Fruit fly (Drosophila melanogaster) whole organism, embryonic: ENCODE data around the gene eloF.

ENCODE experiments used
- Antp ChIP-seq: fragments of 200-800 bp; sonication (Bioruptor generic); optimal IDR thresholded peaks from 3 replicates; lab custom pipeline; 2016; ENCODE audit warnings: missing biosample characterization, missing genetic modification characterization
- BtbVII ChIP-seq: fragments of 200-800 bp; sonication (Bioruptor generic); optimal IDR thresholded peaks from 3 replicates; lab custom pipeline; 2017; ENCODE audit warnings: missing biosample characterization, mild to moderate bottlenecking, missing genetic modification characterization
- CG10267 ChIP-seq: fragments of 200-800 bp; sonication (Bioruptor generic); optimal IDR thresholded peaks from 2 replicates; lab custom pipeline; 2018; ENCODE audit warnings: missing biosample characterization, mild to moderate bottlenecking, missing genetic modification characterization, moderate library complexity
- CG10274 ChIP-seq: fragments of 200-800 bp; sonication (Bioruptor generic); optimal IDR thresholded peaks from 3 replicates; lab custom pipeline; 2017; ENCODE audit warnings: missing biosample characterization, mild to moderate bottlenecking, missing genetic modification characterization
- CG10321 ChIP-seq: fragments of 200-800 bp; sonication (Bioruptor generic); IDR thresholded peaks from 2 replicates; pipeline ENCODE4 v1.3.6; 2022; ENCODE audit warnings: missing biosample characterization, missing genetic modification characterization
- CG11085 ChIP-seq: fragments of 200-800 bp; sonication (Bioruptor generic); IDR thresholded peaks from 2 replicates; pipeline ENCODE4 v1.3.6; 2022; ENCODE audit warnings: missing biosample characterization, missing genetic modification characterization
- CG11456 ChIP-seq: fragments of 200-800 bp; sonication (Bioruptor generic); IDR thresholded peaks from 3 replicates; pipeline ENCODE4 v1.3.6; 2022; ENCODE audit warnings: missing biosample characterization, missing genetic modification characterization
- CG12219 ChIP-seq: fragments of 200-800 bp; sonication (Bioruptor generic); optimal IDR thresholded peaks from 3 replicates; lab custom pipeline; 2018; ENCODE audit warnings: missing biosample characterization, mild to moderate bottlenecking, missing genetic modification characterization
- CG13123 ChIP-seq: fragments of 200-800 bp; sonication (Bioruptor generic); optimal IDR thresholded peaks from 2 replicates; lab custom pipeline; 2016; ENCODE audit warnings: missing biosample characterization, missing genetic modification characterization
- CG14667 ChIP-seq: fragments of 200-800 bp; sonication (Bioruptor generic); IDR thresholded peaks from 2 replicates; pipeline ENCODE4 v1.3.6; 2022; ENCODE audit warnings: missing biosample characterization, missing genetic modification characterization
- CG14965 ChIP-seq: fragments of 200-800 bp; sonication (Bioruptor generic); optimal IDR thresholded peaks from 2 replicates; lab custom pipeline; 2016; ENCODE audit warnings: missing biosample characterization, missing genetic modification characterization, borderline replicate concordance
- CG17361 ChIP-seq: fragments of 200-800 bp; sonication (Bioruptor generic); IDR thresholded peaks from 3 replicates; pipeline ENCODE4 v1.3.6; 2022; ENCODE audit warnings: missing biosample characterization, missing genetic modification characterization
- CG17385 ChIP-seq: fragments of 200-800 bp; sonication (Bioruptor generic); optimal IDR thresholded peaks from 3 replicates; lab custom pipeline; 2018; ENCODE audit warnings: missing biosample characterization, mild to moderate bottlenecking, missing genetic modification characterization
- CG31441 ChIP-seq: fragments of 200-800 bp; sonication (Bioruptor generic); IDR thresholded peaks from 2 replicates; pipeline ENCODE4 v1.3.6; 2022; ENCODE audit warnings: missing biosample characterization, missing genetic modification characterization
- CG3163 ChIP-seq: fragments of 200-800 bp; sonication (Bioruptor generic); optimal IDR thresholded peaks from 3 replicates; lab custom pipeline; 2016; ENCODE audit warnings: missing biosample characterization, missing genetic modification characterization
- CG3281 ChIP-seq: fragments of 200-800 bp; sonication (Bioruptor generic); optimal IDR thresholded peaks from 3 replicates; lab custom pipeline; 2017; ENCODE audit warnings: missing biosample characterization, mild to moderate bottlenecking, missing genetic modification characterization
- CG34224 ChIP-seq: fragments of 200-800 bp; sonication (Bioruptor generic); IDR thresholded peaks from 3 replicates; pipeline ENCODE4 v1.3.6; 2022; ENCODE audit warnings: missing biosample characterization, missing genetic modification characterization; ENCODE audit not compliant: partially characterized antibody
- CG4424 ChIP-seq: fragments of 200-800 bp; sonication (Bioruptor generic); optimal IDR thresholded peaks from 3 replicates; lab custom pipeline; 2016; ENCODE audit warnings: missing biosample characterization, missing genetic modification characterization
- CG4820 ChIP-seq: fragments of 200-800 bp; sonication (Bioruptor generic); optimal IDR thresholded peaks from 3 replicates; lab custom pipeline; 2016; ENCODE audit warnings: missing biosample characterization, missing genetic modification characterization
- CG6854 ChIP-seq: fragments of 200-800 bp; sonication (Bioruptor generic); optimal IDR thresholded peaks from 3 replicates; lab custom pipeline; 2017; ENCODE audit warnings: missing biosample characterization, mild to moderate bottlenecking, missing genetic modification characterization
- CG8388 ChIP-seq: fragments of 200-800 bp; sonication (Bioruptor generic); optimal IDR thresholded peaks from 2 replicates; lab custom pipeline; 2019; ENCODE audit warnings: missing biosample characterization, mild to moderate bottlenecking, missing genetic modification characterization, moderate library complexity
- CG8478 ChIP-seq: fragments of >200 bp; optimal IDR thresholded peaks from 2 replicates; lab custom pipeline; 2018
- CG8924 ChIP-seq: fragments of 200-800 bp; optimal IDR thresholded peaks from 3 replicates; lab custom pipeline; 2019; ENCODE audit warnings: missing biosample characterization, mild to moderate bottlenecking, missing genetic modification characterization, moderate library complexity
- CG9932 ChIP-seq: fragments of 200-800 bp; sonication (Bioruptor generic); IDR thresholded peaks from 2 replicates; pipeline ENCODE4 v1.3.6; 2022; ENCODE audit warnings: missing biosample characterization, missing genetic modification characterization
- D19A ChIP-seq: fragments of 200-800 bp; optimal IDR thresholded peaks from 3 replicates; lab custom pipeline; 2019; ENCODE audit warnings: missing biosample characterization, mild to moderate bottlenecking, missing genetic modification characterization, moderate library complexity
- D19B ChIP-seq: fragments of 200-800 bp; sonication (Bioruptor generic); optimal IDR thresholded peaks from 2 replicates; lab custom pipeline; 2017; ENCODE audit warnings: missing biosample characterization, mild to moderate bottlenecking, missing genetic modification characterization
- Dref ChIP-seq: fragments of 200-800 bp; sonication (Bioruptor generic); IDR thresholded peaks from 2 replicates; pipeline ENCODE4 v1.3.6; 2022; ENCODE audit warnings: missing biosample characterization, missing genetic modification characterization
- Ets97D ChIP-seq: fragments of 200-800 bp; sonication (Bioruptor generic); optimal IDR thresholded peaks from 3 replicates; lab custom pipeline; 2016; ENCODE audit warnings: missing biosample characterization, missing genetic modification characterization
- Fer1 ChIP-seq: fragments of 200-800 bp; sonication (Bioruptor generic); optimal IDR thresholded peaks from 2 replicates; lab custom pipeline; 2017; ENCODE audit warnings: missing biosample characterization, mild to moderate bottlenecking, missing genetic modification characterization
- HLH54F ChIP-seq: fragments of 200-800 bp; sonication (Bioruptor generic); optimal IDR thresholded peaks from 3 replicates; lab custom pipeline; 2016; ENCODE audit warnings: missing biosample characterization, missing genetic modification characterization
- Jarid2 ChIP-seq: fragments of 200-800 bp; sonication (Bioruptor generic); optimal IDR thresholded peaks from 3 replicates; lab custom pipeline; 2017; ENCODE audit warnings: mild to moderate bottlenecking, missing biosample characterization, missing genetic modification reagents, missing genetic modification characterization
- MBD-R2 ChIP-seq: fragments of 200-800 bp; sonication (Bioruptor generic); IDR thresholded peaks from 2 replicates; pipeline ENCODE4 v1.3.6; 2022; ENCODE audit warnings: missing biosample characterization, missing genetic modification characterization
- Myb ChIP-seq: fragments of 200-800 bp; sonication (Bioruptor generic); optimal IDR thresholded peaks from 2 replicates; lab custom pipeline; 2016; ENCODE audit warnings: missing biosample characterization, missing genetic modification characterization
- Sin3A ChIP-seq: fragments of >200 bp; optimal IDR thresholded peaks from 2 replicates; lab custom pipeline; 2018
- Six4 ChIP-seq: fragments of 200-800 bp; sonication (Bioruptor generic); optimal IDR thresholded peaks from 2 replicates; lab custom pipeline; 2016; ENCODE audit warnings: missing biosample characterization, missing genetic modification characterization
- Sry-δ ChIP-seq: fragments of 200-800 bp; sonication (Bioruptor generic); optimal IDR thresholded peaks from 2 replicates; lab custom pipeline; 2016; ENCODE audit warnings: missing biosample characterization, missing genetic modification characterization
- Ssrp ChIP-seq: fragments of 200-800 bp; sonication (Bioruptor generic); optimal IDR thresholded peaks from 2 replicates; lab custom pipeline; 2018; ENCODE audit warnings: missing biosample characterization, mild to moderate bottlenecking, missing genetic modification characterization, moderate library complexity
- chif ChIP-seq, 2 experiments: fragments of 200-800 bp; sonication (Bioruptor generic); optimal IDR thresholded peaks; 3 replicates each; lab custom pipeline; 2016; ENCODE audit warnings: missing biosample characterization in 2 of 2, missing genetic modification characterization in 2 of 2
- chinmo ChIP-seq: fragments of 200-800 bp; sonication (Bioruptor generic); IDR thresholded peaks from 4 replicates; pipeline ENCODE4 v1.3.6; 2022; ENCODE audit warnings: missing biosample characterization, missing genetic modification characterization; ENCODE audit not compliant: partially characterized antibody
- da ChIP-seq: fragments of 200-800 bp; sonication (Bioruptor generic); optimal IDR thresholded peaks from 2 replicates; lab custom pipeline; 2016; ENCODE audit warnings: missing biosample characterization, missing genetic modification characterization
- dm ChIP-seq: fragments of 200-800 bp; sonication (Bioruptor generic); optimal IDR thresholded peaks from 3 replicates; lab custom pipeline; 2016; ENCODE audit warnings: missing biosample characterization, missing genetic modification characterization
- grn ChIP-seq: fragments of 200-800 bp; sonication (Bioruptor generic); optimal IDR thresholded peaks from 3 replicates; lab custom pipeline; 2017; ENCODE audit warnings: missing biosample characterization, missing genetic modification characterization
- her ChIP-seq: fragments of 200-800 bp; sonication (Bioruptor generic); optimal IDR thresholded peaks from 2 replicates; lab custom pipeline; 2016; ENCODE audit warnings: missing biosample characterization, missing genetic modification characterization
- jumu ChIP-seq: fragments of 200-800 bp; sonication (Bioruptor generic); optimal IDR thresholded peaks from 3 replicates; lab custom pipeline; 2016; ENCODE audit warnings: missing biosample characterization, missing genetic modification characterization
- knrl ChIP-seq: fragments of 200-800 bp; sonication (Bioruptor generic); IDR thresholded peaks from 3 replicates; pipeline ENCODE4 v1.3.6; 2022; ENCODE audit warnings: missing biosample characterization, missing genetic modification characterization; ENCODE audit not compliant: partially characterized antibody
- pho ChIP-seq: fragments of 200-800 bp; sonication (Bioruptor generic); optimal IDR thresholded peaks from 2 replicates; lab custom pipeline; 2016; ENCODE audit warnings: missing biosample characterization, missing genetic modification characterization
- run ChIP-seq: fragments of 200-800 bp; sonication (Bioruptor generic); optimal IDR thresholded peaks from 3 replicates; lab custom pipeline; 2018; ENCODE audit warnings: missing biosample characterization, mild to moderate bottlenecking, missing genetic modification characterization
- slp2 ChIP-seq: fragments of 200-800 bp; sonication (Bioruptor generic); optimal IDR thresholded peaks from 2 replicates; lab custom pipeline; 2016; ENCODE audit warnings: missing biosample characterization, missing genetic modification characterization
- tin ChIP-seq: fragments of 200-800 bp; sonication (Bioruptor generic); optimal IDR thresholded peaks from 3 replicates; lab custom pipeline; 2016; ENCODE audit warnings: missing biosample characterization, missing genetic modification characterization
- tna ChIP-seq: fragments of 200-800 bp; sonication (Bioruptor generic); IDR thresholded peaks from 2 replicates; pipeline ENCODE4 v1.3.6; 2022; ENCODE audit warnings: missing biosample characterization, missing genetic modification characterization; ENCODE audit not compliant: partially characterized antibody
- ttk ChIP-seq: fragments of 200-800 bp; sonication (Bioruptor generic); IDR thresholded peaks from 2 replicates; pipeline ENCODE4 v2.1.2; 2022; ENCODE audit warnings: missing biosample characterization, missing genetic modification characterization

Gene eloF

DNA sequence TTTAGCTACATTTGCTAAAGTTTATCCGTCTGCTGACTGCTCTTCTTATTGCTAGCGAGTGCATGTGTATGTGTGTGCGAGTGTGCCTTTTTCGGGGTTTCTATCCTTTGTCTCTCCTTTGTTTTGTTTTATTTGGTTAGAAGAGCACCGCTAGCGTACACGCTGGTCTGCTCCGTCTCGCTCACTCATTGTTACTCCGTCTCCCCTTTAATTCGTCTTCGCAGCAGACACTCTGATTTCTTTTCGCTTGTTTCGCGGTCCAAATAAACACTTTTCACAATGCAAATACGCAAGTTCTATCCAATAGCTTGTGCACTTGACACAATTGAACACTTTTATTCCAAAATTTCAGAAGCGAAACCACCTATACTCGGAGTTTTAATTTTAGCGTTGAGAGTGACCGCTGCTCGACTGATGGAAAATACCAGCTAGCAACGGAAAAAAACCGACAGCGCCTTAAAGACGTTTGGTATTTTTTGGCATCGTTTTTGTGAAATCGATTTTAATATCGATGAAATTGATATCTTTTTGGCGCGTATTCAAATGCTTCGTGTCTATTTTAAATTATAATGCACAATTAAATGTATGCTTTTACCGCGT lies 4.9 kb upstream of the eloF start, which contains the start of gene FBXO11 (continued):
- TF ChIP-seq Sry-δ (GFP tag; lab: Kevin White, UChicago) (peak; percentile 60), MBD-R2 (peak; percentile 59), CG34224 (GFP tag; lab: Robert Waterston, UW) (peak; percentile 16; the same call in 1 of the 3 replicates), CG12219 (GFP tag; lab: Kevin White, UChicago) (no peak), chif (GFP tag; optimal IDR thresholded peaks at IDR 0.05; lab: Kevin White, UChicago) (no peak), her (peak; percentile 1), CG13123 (GFP tag; lab: Kevin White, UChicago) (no peak), CG10267 (tag; lab: Kevin White, UChicago) (peak; percentile 53), tna (GFP tag; lab: Robert Waterston, UW) (no peak), Ets97D (GFP tag; lab: Kevin White, UChicago) (peak; percentile 49), CG3281 (GFP tag; lab: Kevin White, UChicago) (peak; percentile 15), CG8924 (tag; lab: Kevin White, UChicago) (peak; percentile 89), ttk (GFP tag; lab: Robert Waterston, UW) (peak; percentile 13; the same call in 1 of the 2 replicates), Antp (no peak), dm (GFP tag; lab: Kevin White, UChicago) (no peak), da (GFP tag; lab: Kevin White, UChicago) (no peak), CG9932 (no peak), Jarid2 (GFP tag; lab: Kevin White, UChicago) (peak; percentile 20), D19B (GFP tag; lab: Kevin White, UChicago) (no peak), HLH54F (GFP tag; lab: Kevin White, UChicago) (no peak), grn (no peak), CG17385 (GFP tag; lab: Kevin White, UChicago) (peak; percentile 24), CG11456 (GFP tag; lab: Robert Waterston, UW) (no peak), CG17361 (GFP tag; lab: Robert Waterston, UW) (no peak), CG31441 (0 out of 2 replicates have a peak, but pooled peaks have one; percentile 40), CG3163 (GFP tag; lab: Kevin White, UChicago) (peak; percentile 11), pho (GFP tag; lab: Kevin White, UChicago) (no peak), run (tag; lab: Kevin White, UChicago) (peak; percentile 47), CG10274 (GFP tag; lab: Kevin White, UChicago) (no peak), CG4424 (GFP tag; lab: Kevin White, UChicago) (no peak), slp2 (GFP tag; lab: Kevin White, UChicago) (no peak), tin (GFP tag; lab: Kevin White, UChicago) (no peak), knrl (GFP tag; lab: Robert Waterston, UW) (peak; percentile 22; the same call in 1 of the 3 replicates), CG14965 (GFP tag; lab: Kevin White, UChicago) (no peak), CG6854 (GFP tag; lab: Kevin White, UChicago) (no peak), chinmo (GFP tag; lab: Robert Waterston, UW) (peak; percentile 69; the same call in 1 of the 4 replicates), Sin3A (lab: Kevin White, UChicago) (peak; percentile 72), Fer1 (peak; percentile 33), CG8478 (peak; percentile 95), CG14667 (GFP tag; lab: Robert Waterston, UW) (no peak), Ssrp (no peak), CG4820 (GFP tag; lab: Kevin White, UChicago) (no peak), BtbVII (GFP tag; lab: Kevin White, UChicago) (peak; percentile 30), Myb (GFP tag; lab: Kevin White, UChicago) (peak; percentile 30), CG10321 (peak; percentile 98), Six4 (GFP tag; lab: Kevin White, UChicago) (no peak), Dref (GFP tag; lab: Robert Waterston, UW) (peak; percentile 83), CG11085 (GFP tag; lab: Robert Waterston, UW) (no peak), jumu (no peak), CG8388 (GFP tag; lab: Kevin White, UChicago) (no peak), D19A (tag; lab: Kevin White, UChicago) (no peak)
